Worm (Caenorhabditis elegans): ENCODE measurements around the gene sra-29.

DNA sequence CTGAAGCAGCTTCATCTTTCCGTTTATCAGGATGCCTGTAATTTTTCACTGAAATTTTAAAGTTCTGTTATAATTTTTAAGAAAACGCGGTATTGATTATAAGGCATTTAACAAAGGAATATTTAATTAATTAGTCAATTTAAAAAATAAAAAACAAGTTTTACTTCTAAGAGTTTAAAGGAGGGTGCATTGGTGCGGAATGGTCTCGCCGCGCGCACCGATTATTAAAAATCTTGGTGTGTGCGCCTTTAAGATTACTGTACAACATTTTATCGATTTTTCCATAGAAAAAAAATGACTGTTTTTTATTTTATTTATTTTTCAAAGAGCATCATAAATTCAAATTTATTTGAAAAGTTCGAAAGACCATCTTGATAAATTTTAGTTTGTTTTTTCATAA is 22.0 kb upstream of the sra-29 start:
- TF ChIP-seq rcor-1 (GFP tag; IDR thresholded peaks at IDR 0.05) (no peak), atf-7 (tag; optimal IDR thresholded peaks at IDR 0.05) (no peak), ama-1 (optimal IDR thresholded peaks at IDR 0.05) (no peak), ama-1 (GFP tag; optimal IDR thresholded peaks at IDR 0.05) (no peak), Y53F4B.3 (GFP tag; IDR thresholded peaks at IDR 0.05) (no peak), Y56A3A.18 (GFP tag; IDR thresholded peaks at IDR 0.05) (no peak), nfya-1 (tag; optimal IDR thresholded peaks at IDR 0.05; ENCODE audit: borderline replicate concordance, insufficient read depth) (no peak), tbp1 (GFP tag; optimal IDR thresholded peaks at IDR 0.05) (no peak), Y95B8A.8 (GFP tag; IDR thresholded peaks at IDR 0.05) (no peak)
